Fruit fly (Drosophila melanogaster) whole organism, embryonic: ENCODE data around the gene CG17752.

ENCODE experiments used
- ATbp ChIP-seq: fragments of 200-800 bp; sonication (Bioruptor generic); optimal IDR thresholded peaks from 2 replicates; lab custom pipeline; 2017; ENCODE audit warnings: missing biosample characterization, mild to moderate bottlenecking, missing genetic modification characterization, missing genetic modification reagents
- Adf1 ChIP-seq: fragments of 200-800 bp; sonication (Bioruptor generic); IDR thresholded peaks from 2 replicates; pipeline ENCODE4 v1.3.6; 2022; ENCODE audit warnings: missing biosample characterization, missing genetic modification characterization
- Atf3 ChIP-seq: fragments of 200-800 bp; sonication (Bioruptor generic); optimal IDR thresholded peaks from 3 replicates; lab custom pipeline; 2016; ENCODE audit warnings: missing biosample characterization, missing genetic modification characterization
- CG10274 ChIP-seq: fragments of 200-800 bp; sonication (Bioruptor generic); optimal IDR thresholded peaks from 3 replicates; lab custom pipeline; 2017; ENCODE audit warnings: missing biosample characterization, mild to moderate bottlenecking, missing genetic modification characterization
- CG11085 ChIP-seq: fragments of 200-800 bp; sonication (Bioruptor generic); IDR thresholded peaks from 2 replicates; pipeline ENCODE4 v1.3.6; 2022; ENCODE audit warnings: missing biosample characterization, missing genetic modification characterization
- CG11093 ChIP-seq: fragments of 200-800 bp; sonication (Bioruptor generic); IDR thresholded peaks from 3 replicates; pipeline ENCODE4 v1.3.6; 2022; ENCODE audit warnings: missing biosample characterization, missing genetic modification characterization
- CG11696 ChIP-seq: fragments of 200-800 bp; sonication (Bioruptor generic); IDR thresholded peaks from 2 replicates; pipeline ENCODE4 v1.3.6; 2022; ENCODE audit warnings: missing biosample characterization, missing genetic modification characterization
- CG12744 ChIP-seq: fragments of 200-800 bp; sonication (Bioruptor generic); optimal IDR thresholded peaks from 2 replicates; lab custom pipeline; 2016; ENCODE audit warnings: missing biosample characterization, missing genetic modification characterization
- CG13296 ChIP-seq: fragments of 200-800 bp; sonication (Bioruptor generic); optimal IDR thresholded peaks from 3 replicates; lab custom pipeline; 2018; ENCODE audit warnings: missing biosample characterization, mild to moderate bottlenecking, missing genetic modification characterization
- CG2889 ChIP-seq: fragments of 200-800 bp; sonication (Bioruptor generic); IDR thresholded peaks from 3 replicates; pipeline ENCODE4 v1.3.6; 2022; ENCODE audit warnings: missing biosample characterization, missing genetic modification characterization
- CG4707 ChIP-seq: fragments of 200-800 bp; sonication (Bioruptor generic); optimal IDR thresholded peaks from 2 replicates; lab custom pipeline; 2018; ENCODE audit warnings: missing biosample characterization, mild to moderate bottlenecking, missing genetic modification characterization, moderate library complexity
- CG6654 ChIP-seq: fragments of 200-800 bp; sonication (Bioruptor generic); optimal IDR thresholded peaks from 2 replicates; lab custom pipeline; 2017; ENCODE audit warnings: missing biosample characterization, mild to moderate bottlenecking, missing genetic modification characterization
- CG7745 ChIP-seq: fragments of 200-800 bp; sonication (Bioruptor generic); optimal IDR thresholded peaks from 2 replicates; lab custom pipeline; 2018; ENCODE audit warnings: missing biosample characterization, mild to moderate bottlenecking, missing genetic modification characterization, moderate library complexity
- CG7987 ChIP-seq: fragments of 200-800 bp; sonication (Bioruptor generic); optimal IDR thresholded peaks from 2 replicates; lab custom pipeline; 2018; ENCODE audit warnings: missing biosample characterization, mild to moderate bottlenecking, missing genetic modification characterization, moderate library complexity
- CG8089 ChIP-seq: fragments of 200-800 bp; sonication (Bioruptor generic); optimal IDR thresholded peaks from 3 replicates; lab custom pipeline; 2016; ENCODE audit warnings: missing biosample characterization, missing genetic modification characterization
- CG9609 ChIP-seq: fragments of 200-800 bp; sonication (Bioruptor generic); optimal IDR thresholded peaks from 3 replicates; lab custom pipeline; 2016; ENCODE audit warnings: missing biosample characterization, missing genetic modification characterization
- CG9932 ChIP-seq: fragments of 200-800 bp; sonication (Bioruptor generic); IDR thresholded peaks from 2 replicates; pipeline ENCODE4 v1.3.6; 2022; ENCODE audit warnings: missing biosample characterization, missing genetic modification characterization
- CTCF ChIP-seq: fragments of 200-800 bp; sonication (Bioruptor generic); optimal IDR thresholded peaks from 2 replicates; lab custom pipeline; 2017; ENCODE audit warnings: missing biosample characterization, mild to moderate bottlenecking, missing genetic modification characterization, moderate library complexity
- Dad ChIP-seq: fragments of 200-800 bp; sonication (Bioruptor generic); optimal IDR thresholded peaks from 3 replicates; lab custom pipeline; 2016; ENCODE audit warnings: missing biosample characterization, missing genetic modification characterization
- Doc3 ChIP-seq: fragments of 200-800 bp; sonication (Bioruptor generic); IDR thresholded peaks from 3 replicates; pipeline ENCODE4 v1.3.6; 2022; ENCODE audit warnings: missing biosample characterization, missing genetic modification characterization; ENCODE audit not compliant: partially characterized antibody
- HLH3B ChIP-seq: fragments of 200-800 bp; sonication (Bioruptor generic); IDR thresholded peaks from 2 replicates; pipeline ENCODE4 v1.3.6; 2022; ENCODE audit warnings: missing biosample characterization, missing genetic modification characterization
- HLHmδ ChIP-seq: fragments of 200-800 bp; sonication (Bioruptor generic); optimal IDR thresholded peaks from 2 replicates; lab custom pipeline; 2018; ENCODE audit warnings: missing biosample characterization, mild to moderate bottlenecking, missing genetic modification characterization, moderate library complexity
- Hmr ChIP-seq: fragments of 200-800 bp; sonication (Bioruptor generic); optimal IDR thresholded peaks from 3 replicates; lab custom pipeline; 2017; ENCODE audit warnings: mild to moderate bottlenecking, missing biosample characterization, missing genetic modification reagents, missing genetic modification characterization
- MBD-R2 ChIP-seq: fragments of 200-800 bp; sonication (Bioruptor generic); IDR thresholded peaks from 2 replicates; pipeline ENCODE4 v1.3.6; 2022; ENCODE audit warnings: missing biosample characterization, missing genetic modification characterization
- abd-A ChIP-seq: fragments of 200-800 bp; sonication (Bioruptor generic); optimal IDR thresholded peaks from 3 replicates; lab custom pipeline; 2019; ENCODE audit warnings: missing biosample characterization, mild to moderate bottlenecking, missing genetic modification characterization, moderate library complexity
- cwo ChIP-seq: fragments of 200-800 bp; sonication (Bioruptor generic); optimal IDR thresholded peaks from 3 replicates; lab custom pipeline; 2017; ENCODE audit warnings: missing biosample characterization, missing genetic modification characterization, mild to moderate bottlenecking, moderate library complexity, missing genetic modification reagents
- gce ChIP-seq: fragments of 200-800 bp; sonication (Bioruptor generic); IDR thresholded peaks from 3 replicates; pipeline ENCODE4 v1.3.6; 2022; ENCODE audit warnings: missing biosample characterization, missing genetic modification characterization
- hb ChIP-seq: fragments of 200-800 bp; sonication (Bioruptor generic); IDR thresholded peaks from 3 replicates; pipeline ENCODE4 v1.3.6; 2022; ENCODE audit warnings: missing biosample characterization, missing genetic modification characterization; ENCODE audit not compliant: partially characterized antibody
- her ChIP-seq: fragments of 200-800 bp; sonication (Bioruptor generic); optimal IDR thresholded peaks from 2 replicates; lab custom pipeline; 2016; ENCODE audit warnings: missing biosample characterization, missing genetic modification characterization
- lab ChIP-seq: fragments of 200-800 bp; sonication (Bioruptor generic); optimal IDR thresholded peaks from 3 replicates; lab custom pipeline; 2017; ENCODE audit warnings: missing biosample characterization, missing genetic modification characterization, mild to moderate bottlenecking, moderate library complexity, missing genetic modification reagents
- nom ChIP-seq: fragments of 200-800 bp; sonication (Bioruptor generic); optimal IDR thresholded peaks from 2 replicates; lab custom pipeline; 2017; ENCODE audit warnings: missing biosample characterization, missing genetic modification characterization, mild to moderate bottlenecking, moderate library complexity, missing genetic modification reagents
- pb ChIP-seq: fragments of 200-800 bp; sonication (Bioruptor generic); optimal IDR thresholded peaks from 3 replicates; lab custom pipeline; 2016; ENCODE audit warnings: missing biosample characterization, missing genetic modification characterization
- pros ChIP-seq: fragments of 200-800 bp; sonication (Bioruptor generic); optimal IDR thresholded peaks from 3 replicates; lab custom pipeline; 2019; ENCODE audit warnings: missing biosample characterization, mild to moderate bottlenecking, missing genetic modification characterization, moderate library complexity
- ranshi ChIP-seq: fragments of 200-800 bp; sonication (Bioruptor generic); IDR thresholded peaks from 2 replicates; pipeline ENCODE4 v1.3.6; 2022; ENCODE audit warnings: missing biosample characterization, missing genetic modification characterization
- sima ChIP-seq: fragments of 200-800 bp; sonication (Bioruptor generic); optimal IDR thresholded peaks from 2 replicates; lab custom pipeline; 2016; ENCODE audit warnings: missing biosample characterization, missing genetic modification characterization
- sisA ChIP-seq: fragments of 200-800 bp; sonication (Bioruptor generic); IDR thresholded peaks from 2 replicates; pipeline ENCODE4 v1.3.6; 2022; ENCODE audit warnings: missing biosample characterization, missing genetic modification characterization
- slou ChIP-seq: fragments of 200-800 bp; sonication (Bioruptor generic); optimal IDR thresholded peaks from 3 replicates; lab custom pipeline; 2016; ENCODE audit warnings: missing biosample characterization, missing genetic modification characterization
- vvl ChIP-seq: fragments of 200-800 bp; sonication (Bioruptor generic); IDR thresholded peaks from 2 replicates; pipeline ENCODE4 v1.3.6; 2022; ENCODE audit warnings: missing biosample characterization, missing genetic modification characterization

CG17752 gene

DNA sequence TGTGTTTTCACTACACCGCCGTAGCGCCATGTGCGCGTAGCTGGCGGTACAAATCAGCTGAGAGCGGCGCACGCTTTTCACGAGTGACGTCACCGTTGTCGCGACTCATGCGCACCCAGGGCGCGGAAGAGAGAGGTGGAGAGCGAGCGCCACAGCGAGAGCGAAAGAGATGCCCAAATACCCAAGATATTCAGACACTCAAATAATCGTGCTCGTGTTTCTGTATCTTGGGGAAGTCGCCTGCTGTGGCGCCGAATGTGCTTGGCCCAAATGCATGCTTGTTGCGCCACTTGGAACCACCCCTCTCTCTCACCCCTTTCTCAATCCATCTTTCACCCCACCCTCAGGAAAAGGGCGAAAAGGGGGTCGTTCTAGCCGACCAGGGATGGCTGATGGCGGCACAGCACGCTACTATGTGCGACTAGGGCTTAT is 22.7 kb downstream of the CG17752 start, which contains the start of gene CG6231 (continued):
- TF ChIP-seq cwo (peak; percentile 80), lab (GFP tag; lab: Kevin White, UChicago) (peak; percentile 5), CG6654 (GFP tag; lab: Kevin White, UChicago) (no peak), CG12744 (GFP tag; lab: Kevin White, UChicago) (no peak), ATbp (GFP tag; lab: Kevin White, UChicago) (peak; percentile 30), ranshi (GFP tag; lab: Robert Waterston, UW) (0 out of 2 replicates have a peak, but pooled peaks have one; percentile 14), CG10274 (peak; percentile 84), CG2889 (no peak), Adf1 (GFP tag; lab: Robert Waterston, UW) (peak; percentile 45; the same call in 1 of the 2 replicates), CG7745 (tag; lab: Kevin White, UChicago) (no peak), sisA (no peak), CG11085 (GFP tag; lab: Robert Waterston, UW) (no peak), CG8089 (GFP tag; lab: Kevin White, UChicago) (no peak), MBD-R2 (GFP tag; lab: Robert Waterston, UW) (no peak), Doc3 (GFP tag; lab: Robert Waterston, UW) (peak; percentile 19; the same call in 1 of the 3 replicates), abd-A (tag; lab: Kevin White, UChicago) (peak; percentile 62), vvl (GFP tag; lab: Robert Waterston, UW) (peak; percentile 46; the same call in 1 of the 2 replicates), slou (GFP tag; lab: Kevin White, UChicago) (no peak), sima (GFP tag; lab: Kevin White, UChicago) (no peak), nom (GFP tag; lab: Kevin White, UChicago) (no peak), pros (GFP tag; lab: Kevin White, UChicago) (peak; percentile 26), CG11696 (GFP tag; lab: Robert Waterston, UW) (no peak), CG13296 (GFP tag; lab: Kevin White, UChicago) (no peak), Atf3 (GFP tag; lab: Kevin White, UChicago) (peak; percentile 67), HLHmδ (GFP tag; lab: Kevin White, UChicago) (peak; percentile 9)

DNA sequence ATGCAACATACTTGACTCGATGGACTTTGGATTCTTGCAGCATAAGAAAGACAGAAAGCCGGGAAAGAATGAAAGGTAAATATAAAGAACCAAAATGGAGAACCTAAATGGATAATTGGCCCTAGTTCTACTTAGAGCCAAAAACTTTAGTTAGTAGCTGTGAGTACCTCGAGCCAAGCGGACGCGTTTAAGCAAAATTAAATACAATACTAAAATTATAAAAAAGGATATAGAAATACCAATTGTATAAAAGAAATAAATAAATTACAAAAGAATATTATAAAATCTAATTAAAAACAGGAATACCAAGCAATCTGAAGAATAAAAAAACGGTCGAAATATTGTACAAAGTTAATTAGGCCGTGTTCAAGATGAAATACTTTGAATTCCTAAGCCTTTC is 24.6 kb downstream of the CG17752 start, which contains the start of gene CG34138:
Gene CG34138 (plus strand): TSS at position 301 of the 400 bp plus-strand sequence.
- TF ChIP-seq gce (GFP tag; lab: Robert Waterston, UW) (no peak), pb (no peak), Dad (GFP tag; lab: Kevin White, UChicago) (no peak), CTCF (GFP tag; lab: Kevin White, UChicago) (no peak), CG4707 (GFP tag; lab: Kevin White, UChicago) (no peak), CG7987 (GFP tag; lab: Kevin White, UChicago) (no peak), hb (GFP tag; lab: Robert Waterston, UW) (no peak), her (GFP tag; lab: Kevin White, UChicago) (no peak), CG8089 (GFP tag; lab: Kevin White, UChicago) (no peak), CG9609 (no peak), CG11093 (no peak), CG9932 (GFP tag; lab: Robert Waterston, UW) (no peak)

DNA sequence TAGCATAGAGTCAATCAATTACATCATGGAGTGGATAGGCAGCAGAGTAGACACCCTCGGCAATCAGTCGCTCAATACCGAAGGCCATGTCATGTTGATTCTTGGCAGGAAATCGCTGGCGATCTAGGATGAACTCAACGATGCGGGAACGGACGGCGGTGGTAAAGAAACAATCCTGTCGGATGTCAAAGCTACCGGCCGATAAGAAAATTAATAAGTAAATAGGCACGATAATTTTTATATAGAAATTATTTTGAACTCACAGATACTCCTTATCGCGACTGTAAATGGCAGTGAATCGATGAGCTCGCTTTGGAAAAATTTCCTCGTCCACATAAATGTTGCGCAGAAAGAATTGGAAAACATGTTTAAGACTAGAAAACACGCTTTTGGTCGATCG is 28.0 kb downstream of the CG17752 start:
- TF ChIP-seq Hmr, result no peak
- 0 out of 2 replicates have a peak, but pooled peaks have one; percentile 12 for TF ChIP-seq HLH3B
